Worm (Caenorhabditis elegans) whole organism, early embryonic: ENCODE measurements around the gene srbc-66.

Experiments
- B0310.2 ChIP-seq: sonication (generic microtip); optimal IDR thresholded peaks from 2 replicates; lab custom pipeline; 2016; ENCODE audit warnings: mild to moderate bottlenecking, missing genetic modification characterization, missing compliant biosample characterization
- F13C5.2 ChIP-seq: sonication (generic microtip); optimal IDR thresholded peaks from 2 replicates; lab custom pipeline; 2017; ENCODE audit warnings: mild to moderate bottlenecking, missing genetic modification characterization, inconsistent platforms, missing compliant biosample characterization
- aly-1 ChIP-seq: sonication (generic microtip); optimal IDR thresholded peaks from 2 replicates; lab custom pipeline; 2016; ENCODE audit warnings: missing genetic modification characterization, missing compliant biosample characterization
- ama-1 ChIP-seq: fragments of 150-350 bp; optimal IDR thresholded peaks from 2 replicates; lab custom pipeline; 2014
- ceh-13 ChIP-seq: fragments of 200-800 bp; sonication (Bioruptor generic); optimal IDR thresholded peaks from 2 replicates; lab custom pipeline; 2018; ENCODE audit warnings: mild to moderate bottlenecking, missing genetic modification characterization, missing compliant biosample characterization
- ceh-36 ChIP-seq: sonication (generic microtip); optimal IDR thresholded peaks from 2 replicates; lab custom pipeline; 2016; ENCODE audit warnings: missing genetic modification characterization, inconsistent platforms, missing compliant biosample characterization
- ets-7 ChIP-seq: sonication (generic microtip); optimal IDR thresholded peaks from 2 replicates; lab custom pipeline; 2016; ENCODE audit warnings: missing genotype, missing genetic modification characterization, missing compliant biosample characterization
- flt-1 ChIP-seq: fragments of 200-800 bp; sonication (Bioruptor generic); IDR thresholded peaks from 2 replicates; pipeline ENCODE4 v1.3.6; 2022; ENCODE audit warnings: missing genetic modification characterization, missing compliant biosample characterization
- hmbx-1 ChIP-seq: sonication (generic microtip); optimal IDR thresholded peaks from 2 replicates; lab custom pipeline; 2016; ENCODE audit warnings: mild to moderate bottlenecking, missing genetic modification characterization, missing compliant biosample characterization
- hmg-4 ChIP-seq: fragments of 200-800 bp; sonication (Bioruptor generic); optimal IDR thresholded peaks from 2 replicates; lab custom pipeline; 2018; ENCODE audit warnings: mild to moderate bottlenecking, missing genetic modification characterization, missing compliant biosample characterization
- hnd-1 ChIP-seq: sonication (generic microtip); optimal IDR thresholded peaks from 2 replicates; lab custom pipeline; 2016; ENCODE audit warnings: missing genetic modification characterization, missing compliant biosample characterization
- pes-1 ChIP-seq: fragments of 200-800 bp; sonication (Bioruptor generic); IDR thresholded peaks from 2 replicates; pipeline ENCODE4 v1.3.6; 2022; ENCODE audit warnings: missing genetic modification reagents, missing genetic modification characterization, missing compliant biosample characterization
- scrt-1 ChIP-seq: fragments of 200-800 bp; sonication (Bioruptor generic); IDR thresholded peaks from 2 replicates; pipeline ENCODE4 v1.3.6; 2022; ENCODE audit warnings: missing genetic modification characterization, missing compliant biosample characterization
- sea-1 ChIP-seq: fragments of 200-800 bp; sonication (Bioruptor generic); conservative IDR thresholded peaks from 2 replicates; pipeline ENCODE4 v1.3.6; 2022; ENCODE audit warnings: missing genetic modification characterization, missing compliant biosample characterization
- tbx-11 ChIP-seq: fragments of 200-800 bp; sonication (Bioruptor generic); IDR thresholded peaks from 2 replicates; pipeline ENCODE4 v1.3.6; 2022; ENCODE audit warnings: missing genetic modification characterization, missing compliant biosample characterization
- tbx-37 ChIP-seq: fragments of 200-800 bp; sonication (Bioruptor generic); conservative IDR thresholded peaks from 2 replicates; pipeline ENCODE4 v1.3.6; 2022; ENCODE audit warnings: missing genetic modification reagents, missing genetic modification characterization, missing compliant biosample characterization
- tra-4 ChIP-seq: sonication (generic microtip); optimal IDR thresholded peaks from 2 replicates; lab custom pipeline; 2017; ENCODE audit warnings: missing genetic modification characterization, missing compliant biosample characterization

srbc-66 gene

DNA sequence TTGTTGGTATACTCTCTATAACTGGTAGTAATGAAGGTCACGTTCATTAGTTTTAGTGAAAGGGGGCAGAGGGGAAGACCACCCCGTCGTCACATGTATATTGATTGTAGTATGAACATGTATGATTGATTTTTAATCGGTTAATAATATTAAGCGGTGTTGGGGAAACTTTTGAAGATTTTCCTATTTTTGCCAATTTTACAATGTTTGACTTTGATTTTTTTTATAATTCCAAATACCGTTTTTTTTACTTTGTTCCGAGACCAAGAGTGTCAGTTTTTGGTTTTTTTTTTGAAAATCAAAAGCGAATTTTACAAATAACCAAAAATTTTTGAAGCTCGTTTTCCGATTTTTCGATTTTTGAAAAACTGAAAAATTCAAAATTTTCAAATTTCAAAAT lies 4.8 kb downstream of the srbc-66 start, which contains the start of gene nhr-221:
nhr-221 (minus strand) TSS at position 101 of the 400 bp plus-strand sequence.
- TF ChIP-seq ceh-36 (tag; lab: Kevin White, UChicago) (no peak), B0310.2 (no peak), sea-1 (GFP tag; lab: Robert Waterston, UW) (no peak), tbx-37 (no peak), ets-7 (tag; lab: Kevin White, UChicago) (no peak), hmbx-1 (tag; lab: Kevin White, UChicago) (no peak), F13C5.2 (tag; lab: Kevin White, UChicago) (no peak), aly-1 (no peak), hmg-4 (GFP tag; lab: Kevin White, UChicago) (no peak), scrt-1 (GFP tag; lab: Robert Waterston, UW) (no peak), tbx-11 (GFP tag; lab: Robert Waterston, UW) (no peak), pes-1 (GFP tag; lab: Robert Waterston, UW) (no peak), ama-1 (no peak), ceh-13 (GFP tag; lab: Kevin White, UChicago) (no peak), tra-4 (tag; lab: Kevin White, UChicago) (no peak), hnd-1 (tag; lab: Kevin White, UChicago) (no peak), flt-1 (GFP tag; lab: Robert Waterston, UW) (no peak)

- no peak for TF ChIP-seq B0310.2
- no peak for TF ChIP-seq ceh-13 (GFP tag; lab: Kevin White, UChicago)
- no peak for TF ChIP-seq tbx-37
- no peak for TF ChIP-seq ets-7 (tag; lab: Kevin White, UChicago)
- TF ChIP-seq hnd-1 (tag; lab: Kevin White, UChicago), result no peak
- TF ChIP-seq ceh-36 (tag; lab: Kevin White, UChicago), result no peak
- no peak for TF ChIP-seq tbx-11 (GFP tag; lab: Robert Waterston, UW)
- no peak for TF ChIP-seq hmbx-1 (tag; lab: Kevin White, UChicago)
- TF ChIP-seq aly-1, result no peak
- no peak for TF ChIP-seq tra-4 (tag; lab: Kevin White, UChicago)
- TF ChIP-seq scrt-1 (GFP tag; lab: Robert Waterston, UW), result no peak
- TF ChIP-seq ama-1, result no peak
- TF ChIP-seq pes-1 (GFP tag; lab: Robert Waterston, UW), result no peak
- no peak for TF ChIP-seq F13C5.2 (tag; lab: Kevin White, UChicago)
- no peak for TF ChIP-seq hmg-4 (GFP tag; lab: Kevin White, UChicago)
These were observed 7.8 kb downstream of the srbc-66 start, which contains the start of gene nhr-93 for ce11 chrV:3538307-3538706. Gene nhr-93, minus strand, starts transcription at chrV:3538407.

DNA sequence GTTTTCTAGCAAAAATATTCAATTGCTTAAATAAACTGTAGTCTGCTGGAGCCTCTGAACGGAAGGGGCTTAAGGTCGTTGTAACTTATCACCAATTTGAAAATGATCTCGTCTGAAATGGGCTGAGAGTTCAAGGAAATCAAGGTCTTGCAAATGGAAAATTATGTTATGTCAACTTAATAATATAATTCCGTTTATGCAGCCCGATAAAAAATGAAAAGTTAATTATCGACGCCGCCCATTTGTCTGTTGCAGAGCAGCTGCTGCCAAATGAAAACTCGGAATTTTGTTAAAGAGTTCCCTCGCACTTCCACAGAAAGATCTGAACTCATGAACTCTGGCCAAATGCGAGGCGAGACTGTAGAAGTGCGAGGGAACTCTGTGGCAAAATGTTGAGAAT lies 10.6 kb downstream of the srbc-66 start, which contains the start of gene srbc-67:
srbc-67 (minus strand) TSS at position 101 of the 400 bp plus-strand sequence.
- TF ChIP-seq tra-4 (tag; lab: Kevin White, UChicago) (no peak), ama-1 (no peak), hmg-4 (GFP tag; lab: Kevin White, UChicago) (no peak), tbx-37 (no peak), hmbx-1 (tag; lab: Kevin White, UChicago) (no peak), ceh-13 (GFP tag; lab: Kevin White, UChicago) (no peak), tbx-11 (GFP tag; lab: Robert Waterston, UW) (no peak), aly-1 (no peak), F13C5.2 (tag; lab: Kevin White, UChicago) (no peak), hnd-1 (tag; lab: Kevin White, UChicago) (no peak)

DNA sequence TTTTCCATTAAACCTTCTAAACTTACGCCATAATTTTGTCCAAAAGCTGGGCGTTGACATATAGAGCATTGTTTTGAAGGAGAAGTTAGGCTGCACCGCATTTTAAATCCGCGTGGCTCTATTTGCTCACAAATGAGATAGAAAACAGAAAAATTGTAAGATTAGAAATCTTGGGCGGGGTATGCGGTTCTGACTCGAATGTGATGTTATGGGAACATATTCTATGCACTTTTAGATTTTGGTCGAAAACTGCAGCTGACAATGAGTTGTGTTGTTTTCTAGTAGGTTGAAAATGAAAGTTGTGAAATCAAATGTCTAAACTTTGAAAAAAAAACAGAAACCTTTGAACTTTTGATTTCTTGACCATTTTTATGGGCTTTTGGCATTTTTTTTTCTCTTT lies 12.8 kb downstream of the srbc-66 start, which contains the start of gene nhr-222:
nhr-222 (minus strand) TSS at position 101 of the 400 bp plus-strand sequence.
- no peak for TF ChIP-seq hmbx-1 (tag; lab: Kevin White, UChicago)
- no peak for TF ChIP-seq ceh-36 (tag; lab: Kevin White, UChicago)

- TF ChIP-seq tbx-37 (no peak), aly-1 (no peak), ama-1 (no peak), B0310.2 (no peak), flt-1 (GFP tag; lab: Robert Waterston, UW) (no peak), pes-1 (GFP tag; lab: Robert Waterston, UW) (no peak), sea-1 (GFP tag; lab: Robert Waterston, UW) (no peak), tra-4 (tag; lab: Kevin White, UChicago) (no peak)
These were observed 16.0 kb downstream of the srbc-66 start, which contains the start of gene srbc-68 for ce11 chrV:3546517-3546916. Gene srbc-68, minus strand, starts transcription at chrV:3546617.

DNA sequence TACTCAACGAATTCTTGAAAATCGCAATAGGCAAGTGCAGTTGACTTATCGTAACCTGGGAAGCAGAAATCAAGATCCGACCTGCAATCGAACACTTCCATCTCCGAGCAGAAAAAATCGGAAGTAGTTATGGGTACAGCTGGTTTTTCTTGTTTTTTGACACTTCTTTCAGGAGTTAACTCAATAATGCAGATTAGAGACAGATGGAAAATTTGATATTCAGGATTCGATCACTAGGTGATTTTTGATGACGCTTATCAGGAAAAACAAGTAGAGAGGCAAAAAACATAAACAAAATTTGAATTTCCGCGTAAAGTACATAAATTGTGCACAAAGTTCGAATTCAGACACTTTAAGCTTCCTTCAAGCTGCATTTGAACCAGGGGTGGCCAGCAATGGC lies 18.3 kb downstream of the srbc-66 start, which contains the start of gene srw-130:
srw-130 (minus strand) TSS at position 101 of the 400 bp plus-strand sequence.
- TF ChIP-seq scrt-1 (GFP tag; lab: Robert Waterston, UW) (no peak), sea-1 (GFP tag; lab: Robert Waterston, UW) (no peak), B0310.2 (no peak), tbx-37 (no peak), hmbx-1 (tag; lab: Kevin White, UChicago) (no peak), tra-4 (tag; lab: Kevin White, UChicago) (no peak), tbx-11 (GFP tag; lab: Robert Waterston, UW) (no peak), F13C5.2 (tag; lab: Kevin White, UChicago) (no peak), flt-1 (GFP tag; lab: Robert Waterston, UW) (no peak), hnd-1 (tag; lab: Kevin White, UChicago) (no peak), ceh-36 (tag; lab: Kevin White, UChicago) (no peak), pes-1 (GFP tag; lab: Robert Waterston, UW) (no peak), hmg-4 (GFP tag; lab: Kevin White, UChicago) (no peak), ets-7 (tag; lab: Kevin White, UChicago) (no peak), ceh-13 (GFP tag; lab: Kevin White, UChicago) (no peak), ama-1 (no peak), aly-1 (no peak)

ce11 chrV:3549553-3549952 lies 19.1 kb downstream of the srbc-66 start, which contains the start of gene sri-21:
Gene sri-21, plus strand, starts transcription at chrV:3549853.
- no peak for TF ChIP-seq ceh-13 (GFP tag; lab: Kevin White, UChicago)
- TF ChIP-seq scrt-1 (GFP tag; lab: Robert Waterston, UW), result no peak
- no peak for TF ChIP-seq hmbx-1 (tag; lab: Kevin White, UChicago)
- TF ChIP-seq ets-7 (tag; lab: Kevin White, UChicago), result no peak
- TF ChIP-seq sea-1 (GFP tag; lab: Robert Waterston, UW), result no peak
- TF ChIP-seq tbx-11 (GFP tag; lab: Robert Waterston, UW), result no peak
- TF ChIP-seq hmg-4 (GFP tag; lab: Kevin White, UChicago), result no peak
- no peak for TF ChIP-seq aly-1
- TF ChIP-seq ceh-36 (tag; lab: Kevin White, UChicago), result no peak
